Worm (Caenorhabditis elegans): ENCODE measurements around the gene Y54G2A.10.

Y54G2A.10 gene

DNA sequence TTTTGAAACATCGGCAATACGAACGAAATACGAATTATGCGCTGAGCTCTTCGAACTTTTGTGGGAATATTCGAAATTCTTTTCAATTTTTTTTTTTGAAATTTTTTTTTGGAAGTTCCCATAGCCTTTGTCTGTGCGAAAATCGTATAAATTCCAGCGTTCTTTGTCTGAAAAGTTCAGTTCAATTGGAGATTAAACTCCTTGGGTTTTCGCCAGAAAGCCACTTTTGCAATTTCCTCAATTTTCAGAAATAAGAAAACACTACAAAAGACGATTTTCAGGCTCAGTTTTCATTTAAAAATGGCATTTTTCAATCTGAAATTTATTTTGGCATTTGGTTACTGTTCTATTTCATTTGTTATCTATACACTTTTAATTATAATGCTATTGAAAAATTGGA is 40.3 kb upstream of the Y54G2A.10 start, which contains the start of gene Y54G2A.38:
Y54G2A.38 (plus strand) TSS at position 301 of the 400 bp plus-strand sequence.
- no peak for TF ChIP-seq daf-12 (tag; optimal IDR thresholded peaks at IDR 0.05)
- TF ChIP-seq ztf-11 (tag; optimal IDR thresholded peaks at IDR 0.05) = no peak
- no peak for TF ChIP-seq ceh-28 (tag; optimal IDR thresholded peaks at IDR 0.05)
- no peak for TF ChIP-seq elt-2 (tag; optimal IDR thresholded peaks at IDR 0.05)
- no peak for TF ChIP-seq sea-2 (GFP tag; optimal IDR thresholded peaks at IDR 0.05)
- no peak for TF ChIP-seq elt-1 (tag; optimal IDR thresholded peaks at IDR 0.05)
- no peak for TF ChIP-seq ceh-16 (tag; optimal IDR thresholded peaks at IDR 0.05)
- TF ChIP-seq snpc-4 (tag; optimal IDR thresholded peaks at IDR 0.05) = no peak
- no peak for TF ChIP-seq nhr-76 (tag; optimal IDR thresholded peaks at IDR 0.05)
- TF ChIP-seq R02D3.7 (tag; optimal IDR thresholded peaks at IDR 0.05) = no peak
- TF ChIP-seq ceh-9 (tag; optimal IDR thresholded peaks at IDR 0.05) = no peak
- no peak for TF ChIP-seq tbx-2 (tag; optimal IDR thresholded peaks at IDR 0.05)
- TF ChIP-seq fkh-2 (tag; optimal IDR thresholded peaks at IDR 0.05) = no peak
- TF ChIP-seq ZK546.5 (tag; optimal IDR thresholded peaks at IDR 0.05) = no peak
- TF ChIP-seq pha-4 (tag; optimal IDR thresholded peaks at IDR 0.05) = no peak
- TF ChIP-seq zag-1 (tag; optimal IDR thresholded peaks at IDR 0.05) = no peak
- no peak for TF ChIP-seq aly-2 (tag; optimal IDR thresholded peaks at IDR 0.05)
- TF ChIP-seq nhr-28 (tag; optimal IDR thresholded peaks at IDR 0.05) = no peak
- TF ChIP-seq mdl-1 (tag; optimal IDR thresholded peaks at IDR 0.05) = no peak

DNA sequence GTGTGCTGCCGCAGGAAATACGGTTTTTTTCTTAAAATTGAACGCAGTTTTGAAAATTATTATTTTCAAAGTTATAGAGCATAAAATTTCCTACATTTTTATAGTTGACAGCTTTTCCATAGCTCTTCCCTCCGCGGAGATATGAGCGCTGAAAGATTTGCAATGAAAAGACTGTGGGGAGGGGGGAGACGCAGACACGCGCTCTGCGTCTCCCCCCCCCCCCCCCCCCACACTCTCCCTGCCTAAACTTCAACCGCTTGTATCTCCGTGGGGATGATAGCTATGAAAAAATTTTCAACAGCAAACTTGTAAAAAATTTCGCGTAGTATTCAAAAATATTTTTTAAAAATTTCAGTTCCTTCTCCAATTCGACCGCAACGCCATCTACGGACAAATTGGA is 38.0 kb upstream of the Y54G2A.10 start:
- TF ChIP-seq hmg-11 (tag; optimal IDR thresholded peaks at IDR 0.05) = no peak
- TF ChIP-seq nhr-28 (tag; optimal IDR thresholded peaks at IDR 0.05) = no peak
- TF ChIP-seq pqm-1 (tag; optimal IDR thresholded peaks at IDR 0.05) = no peak
- no peak for TF ChIP-seq ztf-11 (tag; optimal IDR thresholded peaks at IDR 0.05)
- no peak for TF ChIP-seq sea-2 (GFP tag; optimal IDR thresholded peaks at IDR 0.05)
- TF ChIP-seq elt-3 (tag; optimal IDR thresholded peaks at IDR 0.05) = no peak
- TF ChIP-seq aly-2 (tag; optimal IDR thresholded peaks at IDR 0.05) = no peak
- TF ChIP-seq mdl-1 (tag; optimal IDR thresholded peaks at IDR 0.05) = no peak
- no peak for TF ChIP-seq lin-15B (tag; optimal IDR thresholded peaks at IDR 0.05)
- no peak for TF ChIP-seq ceh-16 (tag; optimal IDR thresholded peaks at IDR 0.05)
- TF ChIP-seq jun-1 (tag; optimal IDR thresholded peaks at IDR 0.05) = no peak
- TF ChIP-seq ztf-4 (tag; optimal IDR thresholded peaks at IDR 0.05) = no peak
- no peak for TF ChIP-seq nhr-43 (tag; optimal IDR thresholded peaks at IDR 0.05; ENCODE audit: poor library complexity, severe bottlenecking)
- no peak for TF ChIP-seq unc-62 (GFP tag; optimal IDR thresholded peaks at IDR 0.05)
- TF ChIP-seq egl-5 (tag; optimal IDR thresholded peaks at IDR 0.05) = no peak

DNA sequence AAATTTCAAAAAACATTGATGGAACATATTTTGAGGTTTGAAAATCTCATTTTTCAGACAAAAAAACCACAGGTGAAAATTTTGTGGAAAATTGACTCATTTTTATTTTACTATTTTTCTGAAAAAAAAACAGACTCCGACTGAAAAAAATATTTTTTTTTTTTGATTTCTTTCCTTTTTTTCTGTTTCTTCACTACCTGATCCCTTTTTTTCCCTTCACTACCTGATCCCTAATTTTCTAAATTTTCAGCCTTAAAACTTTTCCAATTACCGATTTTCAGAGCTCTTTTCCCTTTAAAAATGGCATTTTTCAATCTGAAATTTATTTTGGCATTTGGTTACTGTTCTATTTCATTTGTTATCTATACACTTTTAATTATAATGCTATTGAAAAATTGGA is 37.1 kb upstream of the Y54G2A.10 start, which contains the start of gene Y54G2A.77:
Y54G2A.77 (plus strand) TSS at position 301 of the 400 bp plus-strand sequence.
- TF ChIP-seq lin-39 (tag; optimal IDR thresholded peaks at IDR 0.05) (no peak), egl-27 (tag; optimal IDR thresholded peaks at IDR 0.05) (no peak), fkh-10 (GFP tag; optimal IDR thresholded peaks at IDR 0.05) (no peak), pha-4 (tag; optimal IDR thresholded peaks at IDR 0.05) (no peak), ceh-28 (tag; optimal IDR thresholded peaks at IDR 0.05) (no peak), nhr-25 (tag; optimal IDR thresholded peaks at IDR 0.05) (no peak), nhr-28 (tag; optimal IDR thresholded peaks at IDR 0.05) (no peak), snpc-4 (tag; optimal IDR thresholded peaks at IDR 0.05) (no peak), daf-12 (tag; optimal IDR thresholded peaks at IDR 0.05) (no peak), mml-1 (tag; optimal IDR thresholded peaks at IDR 0.05) (no peak), nhr-23 (tag; optimal IDR thresholded peaks at IDR 0.05) (no peak), ztf-4 (tag; optimal IDR thresholded peaks at IDR 0.05) (no peak), fos-1 (tag; optimal IDR thresholded peaks at IDR 0.05) (no peak), fkh-2 (tag; optimal IDR thresholded peaks at IDR 0.05) (no peak), ceh-9 (tag; optimal IDR thresholded peaks at IDR 0.05) (no peak), sea-2 (GFP tag; optimal IDR thresholded peaks at IDR 0.05) (no peak), ama-1 (optimal IDR thresholded peaks at IDR 0.05) (no peak), eor-1 (tag; optimal IDR thresholded peaks at IDR 0.05) (no peak), nhr-76 (tag; optimal IDR thresholded peaks at IDR 0.05) (no peak), unc-39 (tag; optimal IDR thresholded peaks at IDR 0.05) (no peak)

DNA sequence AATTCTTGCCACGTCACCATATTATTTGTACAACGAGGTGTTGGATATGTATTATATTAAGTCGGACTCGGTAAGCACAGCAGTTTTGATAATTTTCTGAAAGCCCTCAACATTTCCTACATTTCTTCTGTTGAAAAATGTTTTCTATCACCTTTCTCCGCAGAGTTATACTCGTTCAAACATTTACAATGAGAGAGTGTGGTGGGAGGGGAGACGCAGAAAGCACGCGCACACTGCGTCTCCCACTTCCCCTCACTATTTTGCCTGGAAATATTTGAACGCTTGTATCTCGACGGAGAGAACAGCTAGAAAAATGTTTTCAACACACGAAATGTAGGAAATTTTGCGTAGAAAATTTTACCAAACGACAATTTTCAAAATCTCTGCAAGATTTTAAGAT is 35.3 kb upstream of the Y54G2A.10 start:
- no peak for TF ChIP-seq mdl-1 (tag; optimal IDR thresholded peaks at IDR 0.05)
- TF ChIP-seq nhr-67 (tag; optimal IDR thresholded peaks at IDR 0.05) = no peak
- TF ChIP-seq fos-1 (tag; optimal IDR thresholded peaks at IDR 0.05) = no peak
- TF ChIP-seq jun-1 (tag; optimal IDR thresholded peaks at IDR 0.05) = no peak
- no peak for TF ChIP-seq hmg-11 (tag; optimal IDR thresholded peaks at IDR 0.05)
- TF ChIP-seq lin-15B (tag; optimal IDR thresholded peaks at IDR 0.05) = no peak
- TF ChIP-seq egl-5 (tag; optimal IDR thresholded peaks at IDR 0.05) = no peak
- no peak for TF ChIP-seq ceh-16 (tag; optimal IDR thresholded peaks at IDR 0.05)
- no peak for TF ChIP-seq ZK546.5 (tag; optimal IDR thresholded peaks at IDR 0.05)

All from whole organism, L3 larva.